Fruit fly (Drosophila melanogaster) whole organism, prepupa: ENCODE data around the gene pHCl-1.
A peak's percentile ranks its signal among the peaks of the same experiment; 100 is the strongest.

ENCODE experiments used
- CG10631 ChIP-seq: fragments of 200-800 bp; sonication (Bioruptor generic); optimal IDR thresholded peaks from 2 replicates; lab custom pipeline; 2016; ENCODE audit warnings: missing biosample characterization, missing genetic modification characterization
- CG10669 ChIP-seq: fragments of 200-800 bp; sonication (Bioruptor generic); optimal IDR thresholded peaks from 3 replicates; lab custom pipeline; 2018; ENCODE audit warnings: missing biosample characterization, mild to moderate bottlenecking, missing genetic modification characterization, moderate library complexity
- CG11294 ChIP-seq: fragments of 200-800 bp; sonication (Bioruptor generic); IDR thresholded peaks from 2 replicates; pipeline ENCODE4 v1.3.6; 2022; ENCODE audit warnings: missing biosample characterization, missing genetic modification characterization
- CG11762 ChIP-seq: fragments of 200-800 bp; sonication (Bioruptor generic); optimal IDR thresholded peaks from 3 replicates; lab custom pipeline; 2016; ENCODE audit warnings: missing biosample characterization, missing genetic modification characterization; ENCODE audit not compliant: insufficient read depth
- CG11902 ChIP-seq: fragments of 200-800 bp; sonication (Bioruptor generic); optimal IDR thresholded peaks from 3 replicates; lab custom pipeline; 2016; ENCODE audit warnings: missing biosample characterization, missing genetic modification characterization
- CG15336 ChIP-seq: fragments of 200-800 bp; sonication (Bioruptor generic); IDR thresholded peaks from 2 replicates; pipeline ENCODE4 v1.3.6; 2022; ENCODE audit warnings: missing biosample characterization, missing genetic modification characterization
- CG1621 ChIP-seq: fragments of 200-800 bp; sonication (Bioruptor generic); optimal IDR thresholded peaks from 3 replicates; lab custom pipeline; 2018; ENCODE audit warnings: missing biosample characterization, mild to moderate bottlenecking, missing genetic modification characterization
- CG16779 ChIP-seq: fragments of 200-800 bp; sonication (Bioruptor generic); optimal IDR thresholded peaks from 3 replicates; lab custom pipeline; 2017; ENCODE audit warnings: missing biosample characterization, mild to moderate bottlenecking, missing genetic modification characterization
- CG3032 ChIP-seq: fragments of 200-800 bp; optimal IDR thresholded peaks from 2 replicates; lab custom pipeline; 2019; ENCODE audit warnings: missing biosample characterization, mild to moderate bottlenecking, missing genetic modification characterization, moderate library complexity
- CG31627 ChIP-seq: fragments of 200-800 bp; sonication (Bioruptor generic); optimal IDR thresholded peaks from 3 replicates; lab custom pipeline; 2016; ENCODE audit warnings: missing biosample characterization, missing genetic modification characterization
- CG32006 ChIP-seq: fragments of 200-800 bp; sonication (Bioruptor generic); optimal IDR thresholded peaks from 3 replicates; lab custom pipeline; 2017; ENCODE audit warnings: missing biosample characterization, mild to moderate bottlenecking, missing genetic modification characterization
- CG6163 ChIP-seq: fragments of 200-800 bp; sonication (Bioruptor generic); IDR thresholded peaks from 3 replicates; pipeline ENCODE4 v1.3.6; 2022; ENCODE audit warnings: missing biosample characterization, missing genetic modification characterization
- CG6854 ChIP-seq: fragments of 200-800 bp; sonication (Bioruptor generic); optimal IDR thresholded peaks from 2 replicates; lab custom pipeline; 2017; ENCODE audit warnings: missing biosample characterization, mild to moderate bottlenecking, missing genetic modification characterization
- CG7368 ChIP-seq: fragments of 200-800 bp; sonication (Bioruptor generic); optimal IDR thresholded peaks from 3 replicates; lab custom pipeline; 2016; ENCODE audit warnings: missing biosample characterization, missing genetic modification characterization
- CG8319 ChIP-seq: fragments of 200-800 bp; sonication (Bioruptor generic); optimal IDR thresholded peaks from 3 replicates; lab custom pipeline; 2016; ENCODE audit warnings: missing biosample characterization, missing genetic modification characterization
- Eip78C ChIP-seq: fragments of 200-800 bp; sonication (Bioruptor generic); peaks from one replicate; lab custom pipeline; 2016; ENCODE audit warnings: missing biosample characterization, missing genetic modification characterization
- Eip93F ChIP-seq: fragments of 200-800 bp; sonication (Bioruptor generic); optimal IDR thresholded peaks from 2 replicates; lab custom pipeline; 2016; ENCODE audit warnings: missing biosample characterization, mild to moderate bottlenecking, missing genetic modification characterization
- Ets21C ChIP-seq: fragments of 200-800 bp; sonication (Bioruptor generic); optimal IDR thresholded peaks from 3 replicates; lab custom pipeline; 2016; ENCODE audit warnings: missing biosample characterization, missing genetic modification characterization
- Ets96B ChIP-seq: fragments of 200-800 bp; optimal IDR thresholded peaks from 2 replicates; lab custom pipeline; 2019; ENCODE audit warnings: missing biosample characterization, mild to moderate bottlenecking, missing genetic modification characterization, moderate library complexity
- Gug ChIP-seq: fragments of 200-800 bp; sonication (Bioruptor generic); IDR thresholded peaks from 2 replicates; pipeline ENCODE4 v1.3.6; 2022; ENCODE audit warnings: missing biosample characterization, missing genetic modification characterization
- Hr39 ChIP-seq: fragments of 200-800 bp; sonication (Bioruptor generic); optimal IDR thresholded peaks from 2 replicates; lab custom pipeline; 2016; ENCODE audit warnings: missing biosample characterization, missing genetic modification characterization
- Hr4 ChIP-seq: fragments of 200-800 bp; sonication (Bioruptor generic); optimal IDR thresholded peaks from 3 replicates; lab custom pipeline; 2016; ENCODE audit warnings: missing biosample characterization, missing genetic modification characterization
- Lpt ChIP-seq: fragments of 200-800 bp; sonication (Bioruptor generic); optimal IDR thresholded peaks from 3 replicates; lab custom pipeline; 2016; ENCODE audit warnings: missing biosample characterization, missing genetic modification characterization
- OdsH ChIP-seq: fragments of 200-800 bp; sonication (Bioruptor generic); optimal IDR thresholded peaks from 3 replicates; lab custom pipeline; 2016; ENCODE audit warnings: missing biosample characterization, missing genetic modification characterization
- Sox102F ChIP-seq: fragments of 200-800 bp; sonication (Bioruptor generic); optimal IDR thresholded peaks from 2 replicates; lab custom pipeline; 2016; ENCODE audit warnings: missing biosample characterization, mild to moderate bottlenecking, missing genetic modification characterization
- Sox15 ChIP-seq: fragments of 200-800 bp; sonication (Bioruptor generic); optimal IDR thresholded peaks from 3 replicates; lab custom pipeline; 2016; ENCODE audit warnings: missing biosample characterization, missing genetic modification characterization
- achi ChIP-seq: fragments of 200-800 bp; sonication (Bioruptor generic); optimal IDR thresholded peaks from 3 replicates; lab custom pipeline; 2016; ENCODE audit warnings: missing biosample characterization, missing genetic modification characterization
- acj6 ChIP-seq: fragments of 200-800 bp; sonication (Bioruptor generic); optimal IDR thresholded peaks from 3 replicates; lab custom pipeline; 2016; ENCODE audit warnings: missing biosample characterization, missing genetic modification characterization
- cyc ChIP-seq: fragments of 200-800 bp; sonication (Bioruptor generic); optimal IDR thresholded peaks from 3 replicates; lab custom pipeline; 2016; ENCODE audit warnings: missing biosample characterization, missing genetic modification characterization
- dac ChIP-seq: fragments of 200-800 bp; sonication (Bioruptor generic); optimal IDR thresholded peaks from 2 replicates; lab custom pipeline; 2017; ENCODE audit warnings: missing biosample characterization, mild to moderate bottlenecking, missing genetic modification characterization
- dsx ChIP-seq: fragments of 200-800 bp; optimal IDR thresholded peaks from 3 replicates; lab custom pipeline; 2019; ENCODE audit warnings: missing biosample characterization, mild to moderate bottlenecking, missing genetic modification characterization, moderate library complexity; ENCODE audit not compliant: poor library complexity, severe bottlenecking
- eg ChIP-seq: fragments of 200-800 bp; sonication (Bioruptor generic); IDR thresholded peaks from 3 replicates; pipeline ENCODE4 v1.3.6; 2022; ENCODE audit warnings: missing biosample characterization, missing genetic modification characterization
- esn ChIP-seq: fragments of 200-800 bp; sonication (Bioruptor generic); optimal IDR thresholded peaks from 2 replicates; lab custom pipeline; 2016; ENCODE audit warnings: missing biosample characterization, mild to moderate bottlenecking, missing genetic modification characterization, moderate library complexity
- fd85E ChIP-seq: fragments of 200-800 bp; sonication (Bioruptor generic); optimal IDR thresholded peaks from 3 replicates; lab custom pipeline; 2016; ENCODE audit warnings: missing biosample characterization, missing genetic modification characterization
- pdm3 ChIP-seq: fragments of 200-800 bp; sonication (Bioruptor generic); optimal IDR thresholded peaks from 3 replicates; lab custom pipeline; 2016; ENCODE audit warnings: missing biosample characterization, missing genetic modification characterization
- spab ChIP-seq: fragments of 200-800 bp; sonication (Bioruptor generic); optimal IDR thresholded peaks from 2 replicates; lab custom pipeline; 2017; ENCODE audit warnings: missing biosample characterization, mild to moderate bottlenecking, missing genetic modification characterization, missing genetic modification reagents
- svp ChIP-seq: fragments of 200-800 bp; sonication (Bioruptor generic); peaks from one replicate; lab custom pipeline; 2016; ENCODE audit warnings: missing biosample characterization, missing genetic modification characterization
- topi ChIP-seq: fragments of 200-800 bp; sonication (Bioruptor generic); optimal IDR thresholded peaks from 3 replicates; lab custom pipeline; 2016; ENCODE audit warnings: missing biosample characterization, missing genetic modification characterization
- vri ChIP-seq: fragments of 200-800 bp; sonication (Bioruptor generic); optimal IDR thresholded peaks from 3 replicates; lab custom pipeline; 2016; ENCODE audit warnings: missing biosample characterization, mild to moderate bottlenecking, missing genetic modification characterization

pHCl-1 gene

DNA sequence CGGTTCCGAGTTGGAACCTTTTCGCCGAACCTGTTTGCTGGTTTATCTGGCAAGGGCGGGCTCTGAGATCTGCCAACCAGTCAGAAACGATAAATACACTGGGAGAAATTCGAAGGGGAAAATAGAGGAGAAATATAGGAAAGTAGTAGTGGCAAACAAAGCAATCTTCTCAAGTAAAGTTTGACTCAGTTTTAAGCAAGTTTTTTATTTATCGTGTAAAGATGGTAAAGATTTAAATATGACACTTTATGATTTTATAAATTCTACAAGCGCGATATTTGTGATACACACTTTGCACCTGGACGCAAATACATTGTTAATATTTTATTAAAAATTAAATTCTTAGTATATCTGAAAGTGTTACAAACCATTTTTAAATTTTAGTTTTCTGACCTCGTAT, 51.2 kb downstream of the pHCl-1 start (continued):
- TF ChIP-seq topi (GFP tag; lab: Kevin White, UChicago) (peak; percentile 59), Ets21C (GFP tag; lab: Kevin White, UChicago) (no peak), Hr39 (GFP tag; lab: Kevin White, UChicago) (peak; percentile 29), achi (peak; percentile 9), OdsH (peak; percentile 17), CG11902 (GFP tag; lab: Kevin White, UChicago) (no peak), CG10631 (GFP tag; lab: Kevin White, UChicago) (peak; percentile 49), CG8319 (GFP tag; lab: Kevin White, UChicago) (no peak), Hr4 (no peak), dsx (GFP tag; lab: Kevin White, UChicago) (no peak), CG32006 (no peak), spab (peak; percentile 55), fd85E (no peak), Eip78C (GFP tag; lab: Kevin White, UChicago) (peak; percentile 80), acj6 (GFP tag; lab: Kevin White, UChicago) (peak; percentile 40), CG16779 (no peak), CG3032 (no peak), CG11294 (GFP tag; lab: Robert Waterston, UW) (no peak), Sox102F (GFP tag; lab: Kevin White, UChicago) (peak; percentile 29)
- TF ChIP-seq, all 60 proteins: peak for 28

DNA sequence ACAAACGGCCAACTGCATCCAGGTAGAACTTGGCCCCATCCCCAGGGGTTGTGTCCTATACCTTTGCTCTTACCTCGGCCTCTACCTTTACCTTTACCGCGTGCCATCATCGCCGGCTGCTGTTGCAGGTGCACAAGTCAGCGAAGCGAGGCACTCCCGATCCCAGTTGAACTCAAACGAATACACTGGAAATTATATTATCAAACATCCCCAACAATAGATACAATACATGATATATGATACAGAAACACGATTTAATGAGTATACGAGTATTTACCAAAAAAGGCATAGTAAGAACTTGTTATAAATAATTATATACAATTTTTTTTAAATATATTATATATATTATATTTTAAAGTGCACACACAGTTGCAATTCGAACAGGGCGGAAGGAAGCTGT, 51.6 kb downstream of the pHCl-1 start:
- TF ChIP-seq Eip93F (GFP tag; lab: Kevin White, UChicago) (no peak), Lpt (no peak), cyc (no peak), fd85E (no peak), dsx (GFP tag; lab: Kevin White, UChicago) (peak; percentile 16), OdsH (no peak), vri (no peak), Hr4 (no peak), CG31627 (GFP tag; lab: Kevin White, UChicago) (no peak), CG11762 (GFP tag; lab: Kevin White, UChicago) (no peak), Eip78C (GFP tag; lab: Kevin White, UChicago) (no peak), svp (peak; percentile 69), CG16779 (no peak), Ets96B (tag; lab: Kevin White, UChicago) (peak; percentile 9), CG3032 (no peak), acj6 (GFP tag; lab: Kevin White, UChicago) (no peak), CG7368 (GFP tag; lab: Kevin White, UChicago) (no peak), dac (GFP tag; lab: Kevin White, UChicago) (no peak), CG6163 (no peak), CG15336 (no peak), Gug (no peak), eg (GFP tag; lab: Robert Waterston, UW) (no peak)

DNA sequence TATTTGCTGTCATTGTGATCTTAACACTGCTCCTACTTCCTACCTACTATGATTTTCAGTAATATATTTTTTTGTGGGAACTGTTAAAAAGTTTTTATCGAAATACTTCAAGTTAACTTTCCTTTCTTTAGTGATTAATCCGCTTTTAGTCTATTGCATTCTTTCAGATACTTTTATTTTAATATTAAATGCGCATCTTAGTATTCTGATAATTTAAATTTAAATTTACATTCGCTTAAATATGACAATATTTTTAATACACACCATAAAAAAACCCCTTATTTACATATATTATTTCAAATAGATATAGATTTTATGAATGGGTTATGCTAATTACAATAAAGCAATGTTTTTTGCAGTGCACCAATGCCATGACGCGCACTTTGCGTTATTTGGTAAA, 54.3 kb downstream of the pHCl-1 start:
- TF ChIP-seq Eip78C (GFP tag; lab: Kevin White, UChicago), result peak; percentile 46
- TF ChIP-seq CG10669, result no peak
- TF ChIP-seq CG1621, result no peak
- TF ChIP-seq svp, result peak; percentile 52

DNA sequence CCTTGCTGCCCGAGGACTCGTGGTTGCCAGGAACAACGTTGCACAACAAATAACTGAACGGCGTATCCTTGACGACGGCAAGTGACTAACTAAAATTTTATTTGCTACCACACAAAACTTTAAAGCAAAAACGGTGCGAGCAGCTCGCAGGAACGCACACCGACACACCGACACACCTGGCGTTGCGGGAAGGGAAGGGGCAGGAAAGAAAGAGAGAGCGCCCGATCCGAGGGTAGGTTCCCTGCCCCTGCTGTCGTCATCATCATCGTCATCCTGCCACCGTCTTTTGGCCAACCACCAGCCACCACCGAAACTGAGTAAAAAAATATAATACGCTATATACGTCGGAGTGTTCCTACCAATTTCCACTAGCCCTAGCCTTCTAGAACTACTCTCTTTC, 54.9 kb downstream of the pHCl-1 start, which contains the start of gene meru:
Gene meru, minus strand, starts transcription at position 101 of the 400 bp plus-strand sequence.
- TF ChIP-seq pdm3 (GFP tag; lab: Kevin White, UChicago), result no peak
- TF ChIP-seq fd85E, result no peak
- TF ChIP-seq esn (GFP tag; lab: Kevin White, UChicago), result no peak
- no peak for TF ChIP-seq CG1621
- no peak for TF ChIP-seq CG8319 (GFP tag; lab: Kevin White, UChicago)
- no peak for TF ChIP-seq eg (GFP tag; lab: Robert Waterston, UW)
- no peak for TF ChIP-seq Lpt
- no peak for TF ChIP-seq Sox15
- TF ChIP-seq achi, result no peak
- TF ChIP-seq Hr39 (GFP tag; lab: Kevin White, UChicago), result no peak
- TF ChIP-seq topi (GFP tag; lab: Kevin White, UChicago), result no peak
- TF ChIP-seq CG6854 (GFP tag; lab: Kevin White, UChicago), result no peak
- TF ChIP-seq CG15336, result no peak
